Fruit fly (Drosophila melanogaster): ENCODE measurements around the gene CG32069.

CG32069 gene

dm6 chr3L:11091943-11092609, 29.7 kb upstream of the CG32069 start (continued):
- TF ChIP-seq prd (optimal IDR thresholded peaks at IDR 0.05), result no peak
- TF ChIP-seq prd (GFP tag; IDR thresholded peaks at IDR 0.05), result peak; percentile 52
- TF ChIP-seq nau (GFP tag; optimal IDR thresholded peaks at IDR 0.05), result peak; percentile 47
- peak; percentile 48 for TF ChIP-seq bbx (GFP tag; IDR thresholded peaks at IDR 0.05; ENCODE audit: partially characterized antibody)
- no peak for TF ChIP-seq sens-2 (GFP tag; IDR thresholded peaks at IDR 0.05)
- no peak for TF ChIP-seq TFAM (GFP tag; optimal IDR thresholded peaks at IDR 0.05)
- TF ChIP-seq Deaf1 (tag; optimal IDR thresholded peaks at IDR 0.05), result peak; percentile 60
- no peak for TF ChIP-seq Adf1 (GFP tag; IDR thresholded peaks at IDR 0.05)
- no peak for TF ChIP-seq tna (GFP tag; IDR thresholded peaks at IDR 0.05; ENCODE audit: partially characterized antibody)
- TF ChIP-seq chm (GFP tag; IDR thresholded peaks at IDR 0.05), result peak; percentile 84
- TF ChIP-seq CG11696 (GFP tag; IDR thresholded peaks at IDR 0.05), result no peak
- TF ChIP-seq CG30020 (tag; optimal IDR thresholded peaks at IDR 0.05), result no peak
- TF ChIP-seq twi (tag; optimal IDR thresholded peaks at IDR 0.05), result no peak
- no peak for TF ChIP-seq run (tag; optimal IDR thresholded peaks at IDR 0.05)
- TF ChIP-seq Sry-β (GFP tag; optimal IDR thresholded peaks at IDR 0.05), result no peak
- TF ChIP-seq gsb (GFP tag; IDR thresholded peaks at IDR 0.05), result no peak
- no peak for TF ChIP-seq E2f1 (GFP tag; IDR thresholded peaks at IDR 0.05)
- TF ChIP-seq CG3847 (GFP tag; IDR thresholded peaks at IDR 0.05), result peak; percentile 80
- TF ChIP-seq emc (GFP tag; optimal IDR thresholded peaks at IDR 0.05), result no peak
- peak; percentile 34 for TF ChIP-seq CG12391 (tag; optimal IDR thresholded peaks at IDR 0.05)
- no peak for TF ChIP-seq CG17568 (GFP tag; optimal IDR thresholded peaks at IDR 0.05)
- TF ChIP-seq Xbp1 (GFP tag; optimal IDR thresholded peaks at IDR 0.05), result peak; percentile 51
- peak; percentile 61 for TF ChIP-seq her (GFP tag; optimal IDR thresholded peaks at IDR 0.05)
- peak; percentile 31 for TF ChIP-seq dmrt11E (tag; optimal IDR thresholded peaks at IDR 0.05)
- TF ChIP-seq CG2129 (GFP tag; IDR thresholded peaks at IDR 0.05; ENCODE audit: partially characterized antibody), result no peak
- TF ChIP-seq Kr (GFP tag; optimal IDR thresholded peaks at IDR 0.05), result no peak
- no peak for TF ChIP-seq CG14860 (GFP tag; IDR thresholded peaks at IDR 0.05; ENCODE audit: partially characterized antibody)
- TF ChIP-seq HLH3B (GFP tag; IDR thresholded peaks at IDR 0.05), result no peak
- peak; percentile 76 for TF ChIP-seq CG6272 (GFP tag; IDR thresholded peaks at IDR 0.05)
- TF ChIP-seq CG10147 (GFP tag; optimal IDR thresholded peaks at IDR 0.05), result no peak
- TF ChIP-seq CG30431 (GFP tag; optimal IDR thresholded peaks at IDR 0.05), result no peak
- no peak for TF ChIP-seq Tbp (GFP tag; optimal IDR thresholded peaks at IDR 0.05)
- no peak for TF ChIP-seq vnd (GFP tag; IDR thresholded peaks at IDR 0.05; ENCODE audit: partially characterized antibody)
- TF ChIP-seq Stat92E (GFP tag; optimal IDR thresholded peaks at IDR 0.05), result no peak
- TF ChIP-seq fd64A (GFP tag; optimal IDR thresholded peaks at IDR 0.05), result no peak
- no peak for TF ChIP-seq Hr39 (optimal IDR thresholded peaks at IDR 0.05)
- no peak for TF ChIP-seq CoRest (tag; optimal IDR thresholded peaks at IDR 0.05)
- TF ChIP-seq Lhr (GFP tag; optimal IDR thresholded peaks at IDR 0.05), result no peak
- peak; percentile 37; the same call in 1 of the 3 replicates for TF ChIP-seq CG6791 (GFP tag; IDR thresholded peaks at IDR 0.05; ENCODE audit: partially characterized antibody)
- peak; percentile 80 for TF ChIP-seq lab (GFP tag; optimal IDR thresholded peaks at IDR 0.05)
- no peak for TF ChIP-seq CG6854 (GFP tag; optimal IDR thresholded peaks at IDR 0.05)
- no peak for TF ChIP-seq org-1 (GFP tag; optimal IDR thresholded peaks at IDR 0.05)
- peak; percentile 53 for TF ChIP-seq Rfx (GFP tag; IDR thresholded peaks at IDR 0.05)
- peak; percentile 51 for TF ChIP-seq CG4424 (GFP tag; optimal IDR thresholded peaks at IDR 0.05)
- TF ChIP-seq cad (GFP tag; optimal IDR thresholded peaks at IDR 0.05), result no peak
- peak; percentile 53 for TF ChIP-seq CG30403 (GFP tag; optimal IDR thresholded peaks at IDR 0.05)
- TF ChIP-seq CG8478 (optimal IDR thresholded peaks at IDR 0.05), result no peak
- no peak for TF ChIP-seq NK7.1 (GFP tag; optimal IDR thresholded peaks at IDR 0.05)
- no peak for TF ChIP-seq CG15479 (GFP tag; optimal IDR thresholded peaks at IDR 0.05)
- peak; percentile 27 for TF ChIP-seq az2 (GFP tag; optimal IDR thresholded peaks at IDR 0.05)
- TF ChIP-seq CG7786 (GFP tag; optimal IDR thresholded peaks at IDR 0.05), result peak; percentile 31
